Fruit fly (Drosophila melanogaster) whole organism, prepupa: ENCODE results near the gene Dh31.

Experiments used
- CG4318 ChIP-seq: fragments of 200-800 bp; sonication (Bioruptor generic); optimal IDR thresholded peaks from 3 replicates; lab custom pipeline; 2017; ENCODE audit warnings: missing biosample characterization, mild to moderate bottlenecking, missing genetic modification characterization
- CG6808 ChIP-seq: fragments of 200-800 bp; sonication (Bioruptor generic); optimal IDR thresholded peaks from 3 replicates; lab custom pipeline; 2017; ENCODE audit warnings: missing biosample characterization, missing genetic modification characterization, mild to moderate bottlenecking, moderate library complexity, missing genetic modification reagents
- CG6854 ChIP-seq: fragments of 200-800 bp; sonication (Bioruptor generic); optimal IDR thresholded peaks from 2 replicates; lab custom pipeline; 2017; ENCODE audit warnings: missing biosample characterization, mild to moderate bottlenecking, missing genetic modification characterization
- Eip93F ChIP-seq: fragments of 200-800 bp; sonication (Bioruptor generic); optimal IDR thresholded peaks from 2 replicates; lab custom pipeline; 2016; ENCODE audit warnings: missing biosample characterization, mild to moderate bottlenecking, missing genetic modification characterization
- Sox15 ChIP-seq: fragments of 200-800 bp; sonication (Bioruptor generic); optimal IDR thresholded peaks from 3 replicates; lab custom pipeline; 2016; ENCODE audit warnings: missing biosample characterization, missing genetic modification characterization
- dac ChIP-seq: fragments of 200-800 bp; sonication (Bioruptor generic); optimal IDR thresholded peaks from 2 replicates; lab custom pipeline; 2017; ENCODE audit warnings: missing biosample characterization, mild to moderate bottlenecking, missing genetic modification characterization
- eg ChIP-seq: fragments of 200-800 bp; sonication (Bioruptor generic); IDR thresholded peaks from 3 replicates; pipeline ENCODE4 v1.3.6; 2022; ENCODE audit warnings: missing biosample characterization, missing genetic modification characterization
- esn ChIP-seq: fragments of 200-800 bp; sonication (Bioruptor generic); optimal IDR thresholded peaks from 2 replicates; lab custom pipeline; 2016; ENCODE audit warnings: missing biosample characterization, mild to moderate bottlenecking, missing genetic modification characterization, moderate library complexity

- TF ChIP-seq CG4318 (GFP tag; lab: Kevin White, UChicago) = no peak
- no peak for TF ChIP-seq Sox15 (GFP tag; lab: Kevin White, UChicago)
- TF ChIP-seq CG6808 (GFP tag; lab: Kevin White, UChicago) = no peak
- no peak for TF ChIP-seq Eip93F (GFP tag; lab: Kevin White, UChicago)
- no peak for TF ChIP-seq CG6854
- TF ChIP-seq eg (GFP tag; lab: Robert Waterston, UW) = no peak
- no peak for TF ChIP-seq dac (GFP tag; lab: Kevin White, UChicago)
- no peak for TF ChIP-seq esn
Measured at dm6 chr2L:8532790-8533189, 26.1 kb upstream of the Dh31 start.
